Fruit fly (Drosophila melanogaster) whole organism, embryonic: ENCODE data around the gene COX7AL.

Source experiments
- B-H2 ChIP-seq: fragments of 200-800 bp; sonication (Bioruptor generic); optimal IDR thresholded peaks from 2 replicates; lab custom pipeline; 2018; ENCODE audit warnings: missing biosample characterization, mild to moderate bottlenecking, missing genetic modification characterization
- BtbVII ChIP-seq: fragments of 200-800 bp; sonication (Bioruptor generic); optimal IDR thresholded peaks from 3 replicates; lab custom pipeline; 2017; ENCODE audit warnings: missing biosample characterization, mild to moderate bottlenecking, missing genetic modification characterization
- CG10979 ChIP-seq: fragments of 200-800 bp; sonication (Bioruptor generic); optimal IDR thresholded peaks from 2 replicates; lab custom pipeline; 2018; ENCODE audit warnings: missing biosample characterization, mild to moderate bottlenecking, missing genetic modification characterization, moderate library complexity
- CG12769 ChIP-seq: fragments of 200-800 bp; sonication (Bioruptor generic); optimal IDR thresholded peaks from 2 replicates; lab custom pipeline; 2019; ENCODE audit warnings: missing biosample characterization, mild to moderate bottlenecking, missing genetic modification characterization, moderate library complexity
- CG13287 ChIP-seq: fragments of 200-800 bp; sonication (Bioruptor generic); IDR thresholded peaks from 2 replicates; pipeline ENCODE4 v1.3.6; 2022; ENCODE audit warnings: missing biosample characterization, missing genetic modification characterization; ENCODE audit not compliant: partially characterized antibody
- CG13296 ChIP-seq: fragments of 200-800 bp; sonication (Bioruptor generic); optimal IDR thresholded peaks from 3 replicates; lab custom pipeline; 2018; ENCODE audit warnings: missing biosample characterization, mild to moderate bottlenecking, missing genetic modification characterization
- CG16863 ChIP-seq: fragments of 200-800 bp; sonication (Bioruptor generic); optimal IDR thresholded peaks from 3 replicates; lab custom pipeline; 2016; ENCODE audit warnings: missing biosample characterization, missing genetic modification characterization
- CG17568 ChIP-seq: fragments of 200-800 bp; sonication (Bioruptor generic); optimal IDR thresholded peaks from 2 replicates; lab custom pipeline; 2018; ENCODE audit warnings: missing biosample characterization, mild to moderate bottlenecking, missing genetic modification characterization, moderate library complexity
- CG5180 ChIP-seq: fragments of 200-800 bp; sonication (Bioruptor generic); optimal IDR thresholded peaks from 3 replicates; lab custom pipeline; 2017; ENCODE audit warnings: missing biosample characterization, missing genetic modification characterization, mild to moderate bottlenecking, moderate library complexity, missing genetic modification reagents
- CG8924 ChIP-seq: fragments of 200-800 bp; optimal IDR thresholded peaks from 3 replicates; lab custom pipeline; 2019; ENCODE audit warnings: missing biosample characterization, mild to moderate bottlenecking, missing genetic modification characterization, moderate library complexity
- Dip2 ChIP-seq: fragments of 200-800 bp; sonication (Bioruptor generic); IDR thresholded peaks from 2 replicates; pipeline ENCODE4 v1.3.6; 2022; ENCODE audit warnings: missing biosample characterization, missing genetic modification characterization
- Dip3 ChIP-seq: fragments of 200-800 bp; sonication (Bioruptor generic); optimal IDR thresholded peaks from 3 replicates; lab custom pipeline; 2016; ENCODE audit warnings: missing biosample characterization, missing genetic modification characterization
- Doc2 ChIP-seq: fragments of 200-800 bp; sonication (Bioruptor generic); IDR thresholded peaks from 2 replicates; pipeline ENCODE4 v1.3.6; 2022; ENCODE audit warnings: missing biosample characterization, missing genetic modification characterization
- HmgD ChIP-seq: fragments of 200-800 bp; sonication (Bioruptor generic); optimal IDR thresholded peaks from 3 replicates; lab custom pipeline; 2016; ENCODE audit warnings: missing biosample characterization, missing genetic modification characterization
- Jarid2 ChIP-seq: fragments of 200-800 bp; sonication (Bioruptor generic); optimal IDR thresholded peaks from 3 replicates; lab custom pipeline; 2017; ENCODE audit warnings: mild to moderate bottlenecking, missing biosample characterization, missing genetic modification reagents, missing genetic modification characterization
- Mes4 ChIP-seq: fragments of 200-800 bp; sonication (Bioruptor generic); optimal IDR thresholded peaks from 2 replicates; lab custom pipeline; 2016; ENCODE audit warnings: missing biosample characterization, missing genetic modification characterization
- Nf-YB ChIP-seq: fragments of 200-800 bp; sonication (Bioruptor generic); optimal IDR thresholded peaks from 3 replicates; lab custom pipeline; 2019; ENCODE audit warnings: missing biosample characterization, mild to moderate bottlenecking, missing genetic modification characterization, moderate library complexity
- Pdp1 ChIP-seq, 2 experiments: fragments of 200-800 bp; sonication (Bioruptor generic); optimal IDR thresholded peaks; 3 replicates each; lab custom pipeline; 2016; ENCODE audit warnings: missing biosample characterization in 2 of 2, missing genetic modification characterization in 2 of 2, mild to moderate bottlenecking in 1 of 2, moderate library complexity in 1 of 2
- Rx ChIP-seq: fragments of 200-800 bp; sonication (Bioruptor generic); IDR thresholded peaks from 2 replicates; pipeline ENCODE4 v1.3.6; 2022; ENCODE audit warnings: missing biosample characterization, missing genetic modification characterization
- YL-1 ChIP-seq: fragments of 200-800 bp; sonication (Bioruptor generic); optimal IDR thresholded peaks from 3 replicates; lab custom pipeline; 2017; ENCODE audit warnings: missing biosample characterization, mild to moderate bottlenecking, missing genetic modification characterization
- bab2 ChIP-seq: fragments of 200-800 bp; sonication (Bioruptor generic); optimal IDR thresholded peaks from 2 replicates; lab custom pipeline; 2016; ENCODE audit warnings: missing biosample characterization, missing genetic modification characterization
- bbx ChIP-seq: fragments of 200-800 bp; sonication (Bioruptor generic); IDR thresholded peaks from 2 replicates; pipeline ENCODE4 v1.3.6; 2022; ENCODE audit warnings: missing biosample characterization, missing genetic modification characterization; ENCODE audit not compliant: partially characterized antibody
- bcd ChIP-seq: fragments of 200-800 bp; sonication (Bioruptor generic); optimal IDR thresholded peaks from 2 replicates; lab custom pipeline; 2017; ENCODE audit warnings: missing biosample characterization, mild to moderate bottlenecking, missing genetic modification characterization
- bigmax ChIP-seq: fragments of 200-800 bp; sonication (Bioruptor generic); optimal IDR thresholded peaks from 2 replicates; lab custom pipeline; 2018; ENCODE audit warnings: missing biosample characterization, mild to moderate bottlenecking, missing genetic modification characterization
- dati ChIP-seq: fragments of 200-800 bp; sonication (Bioruptor generic); IDR thresholded peaks from 2 replicates; pipeline ENCODE4 v1.3.6; 2022; ENCODE audit warnings: missing biosample characterization, missing genetic modification characterization
- eve ChIP-seq, 2 experiments: fragments of >200 bp; optimal IDR thresholded peaks; 2 replicates each; lab custom pipeline; 2017; ENCODE audit warnings: missing biosample characterization in 2 of 2, missing genetic modification characterization in 2 of 2
- fd102C ChIP-seq: fragments of 200-800 bp; sonication (Bioruptor generic); optimal IDR thresholded peaks from 2 replicates; lab custom pipeline; 2018; ENCODE audit warnings: missing biosample characterization, mild to moderate bottlenecking, missing genetic modification characterization, moderate library complexity
- fru ChIP-seq: fragments of >200 bp; optimal IDR thresholded peaks from 2 replicates; lab custom pipeline; 2017
- hkb ChIP-seq, 2 experiments: fragments of 200-800 bp in 1 of 2; fragments of >200 bp in 1 of 2; sonication (Bioruptor generic) in 1 of 2; IDR thresholded peaks in 1 of 2; optimal IDR thresholded peaks in 1 of 2; 2 replicates each; pipeline versions ENCODE4 v1.3.6 to Lab custom; 2017 to 2022; ENCODE audit warnings: missing biosample characterization in 1 of 2, missing genetic modification characterization in 1 of 2
- insv ChIP-seq, 2 experiments: fragments of 200-800 bp; sonication (Bioruptor generic); optimal IDR thresholded peaks; 3 replicates each; lab custom pipeline; 2016 to 2018; ENCODE audit warnings: missing biosample characterization in 2 of 2, missing genetic modification characterization in 2 of 2
- kah ChIP-seq: fragments of 200-800 bp; sonication (Bioruptor generic); optimal IDR thresholded peaks from 2 replicates; lab custom pipeline; 2018; ENCODE audit warnings: missing biosample characterization, mild to moderate bottlenecking, missing genetic modification characterization
- nerfin-2 ChIP-seq: fragments of 200-800 bp; sonication (Bioruptor generic); IDR thresholded peaks from 2 replicates; pipeline ENCODE4 v1.3.6; 2022; ENCODE audit warnings: missing biosample characterization, missing genetic modification characterization; ENCODE audit not compliant: partially characterized antibody
- nmo ChIP-seq: fragments of 200-800 bp; sonication (Bioruptor generic); optimal IDR thresholded peaks from 2 replicates; lab custom pipeline; 2018; ENCODE audit warnings: missing biosample characterization, mild to moderate bottlenecking, missing genetic modification characterization, moderate library complexity
- peb ChIP-seq: fragments of 200-800 bp; sonication (Bioruptor generic); IDR thresholded peaks from 2 replicates; pipeline ENCODE4 v1.3.6; 2022; ENCODE audit warnings: missing biosample characterization, missing genetic modification characterization
- schlank ChIP-seq: fragments of 200-800 bp; sonication (Bioruptor generic); optimal IDR thresholded peaks from 2 replicates; lab custom pipeline; 2018; ENCODE audit warnings: missing biosample characterization, mild to moderate bottlenecking, missing genetic modification characterization
- sd ChIP-seq: fragments of 200-800 bp; sonication (Bioruptor generic); optimal IDR thresholded peaks from 3 replicates; lab custom pipeline; 2018; ENCODE audit warnings: missing biosample characterization, mild to moderate bottlenecking, missing genetic modification characterization, moderate library complexity
- slp2 ChIP-seq: fragments of 200-800 bp; sonication (Bioruptor generic); optimal IDR thresholded peaks from 2 replicates; lab custom pipeline; 2016; ENCODE audit warnings: missing biosample characterization, missing genetic modification characterization
- twi ChIP-seq: fragments of 200-800 bp; optimal IDR thresholded peaks from 2 replicates; lab custom pipeline; 2019; ENCODE audit warnings: missing biosample characterization, mild to moderate bottlenecking, missing genetic modification characterization, moderate library complexity
- unpg ChIP-seq: fragments of 200-800 bp; sonication (Bioruptor generic); optimal IDR thresholded peaks from 3 replicates; lab custom pipeline; 2018; ENCODE audit warnings: missing biosample characterization, mild to moderate bottlenecking, missing genetic modification characterization, moderate library complexity

Gene COX7AL

DNA sequence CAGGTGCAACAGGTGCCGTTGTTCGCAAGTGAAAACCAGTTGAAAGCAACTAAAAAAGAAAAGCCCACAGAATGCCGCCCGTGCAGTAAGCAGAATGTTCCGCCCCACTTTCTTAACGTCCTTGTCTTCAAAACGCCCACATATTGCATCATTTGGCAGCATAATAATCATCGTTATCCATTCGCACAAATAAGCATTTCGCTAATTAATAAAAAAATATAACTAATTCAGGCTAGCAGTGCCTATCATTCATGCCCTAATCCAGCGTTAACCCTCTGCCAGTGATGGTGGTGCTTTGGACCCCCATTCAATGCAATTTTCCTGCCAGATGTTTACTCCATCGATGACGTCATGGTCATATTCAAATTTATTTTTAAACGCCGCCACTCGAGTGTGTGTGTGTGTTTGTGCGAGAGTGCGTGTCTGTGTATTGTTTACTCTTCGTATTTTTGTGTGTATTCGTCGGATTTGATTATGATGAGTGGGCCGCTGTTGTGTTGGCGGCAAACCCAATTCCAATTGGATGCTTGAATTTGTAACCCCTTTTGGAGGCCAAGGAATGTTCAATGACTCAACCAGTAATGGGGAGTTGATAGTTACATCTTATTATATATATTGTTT is 14.0 kb downstream of the COX7AL start (continued):
- no peak for TF ChIP-seq peb (GFP tag; lab: Robert Waterston, UW)
- no peak for TF ChIP-seq bab2 (GFP tag; lab: Kevin White, UChicago)
- TF ChIP-seq kah: peak; percentile 42
- TF ChIP-seq bigmax (GFP tag; lab: Kevin White, UChicago): no peak
- TF ChIP-seq nmo (GFP tag; lab: Kevin White, UChicago): no peak
- TF ChIP-seq eve (GFP tag; optimal IDR thresholded peaks at IDR 0.05; lab: Kevin White, UChicago): peak in 1 of 2 experiments; percentile 73
- TF ChIP-seq twi (tag; lab: Kevin White, UChicago): peak; percentile 72
- TF ChIP-seq BtbVII (GFP tag; lab: Kevin White, UChicago): peak; percentile 89
- no peak for TF ChIP-seq HmgD (GFP tag; lab: Kevin White, UChicago)
- no peak for TF ChIP-seq fru (lab: Kevin White, UChicago)
- TF ChIP-seq CG5180 (GFP tag; lab: Kevin White, UChicago): peak; percentile 18
- TF ChIP-seq schlank (tag; lab: Kevin White, UChicago): no peak
- no peak for TF ChIP-seq fd102C (GFP tag; lab: Kevin White, UChicago)
- no peak for TF ChIP-seq Dip3 (GFP tag; lab: Kevin White, UChicago)
- no peak for TF ChIP-seq bbx (GFP tag; lab: Robert Waterston, UW)
- TF ChIP-seq CG17568 (GFP tag; lab: Kevin White, UChicago): no peak
- TF ChIP-seq CG10979 (tag; lab: Kevin White, UChicago): no peak
- TF ChIP-seq nerfin-2: no peak
- TF ChIP-seq Dip2 (GFP tag; lab: Robert Waterston, UW): no peak
- TF ChIP-seq unpg (GFP tag; lab: Kevin White, UChicago): no peak
- TF ChIP-seq dati (GFP tag; lab: Robert Waterston, UW): no peak
- TF ChIP-seq CG12769 (tag; lab: Kevin White, UChicago): peak; percentile 40
- no peak for TF ChIP-seq hkb (optimal IDR thresholded peaks at IDR 0.05; lab: Kevin White, UChicago)
- no peak for TF ChIP-seq hkb (GFP tag; IDR thresholded peaks at IDR 0.05; lab: Robert Waterston, UW)
- no peak for TF ChIP-seq Rx (GFP tag; lab: Robert Waterston, UW)
- TF ChIP-seq bcd (GFP tag; lab: Kevin White, UChicago): no peak
- peak; percentile 1 for TF ChIP-seq CG8924 (tag; lab: Kevin White, UChicago)
- peak; percentile 83 for TF ChIP-seq sd (tag; lab: Kevin White, UChicago)
- no peak for TF ChIP-seq CG16863 (GFP tag; lab: Kevin White, UChicago)
- peak; percentile 27 for TF ChIP-seq B-H2 (GFP tag; lab: Kevin White, UChicago)
- TF ChIP-seq Doc2 (GFP tag; lab: Robert Waterston, UW): no peak
- no peak for TF ChIP-seq CG13296
- TF ChIP-seq CG13287 (GFP tag; lab: Robert Waterston, UW): no peak
- no peak for TF ChIP-seq Jarid2 (GFP tag; lab: Kevin White, UChicago)
- TF ChIP-seq YL-1: no peak
- peak; percentile 45 for TF ChIP-seq Nf-YB
- TF ChIP-seq Pdp1 (GFP tag; optimal IDR thresholded peaks at IDR 0.05; lab: Kevin White, UChicago): peak in 1 of 2 experiments; percentile 73
- TF ChIP-seq Mes4 (GFP tag; lab: Kevin White, UChicago): no peak
- TF ChIP-seq, all 482 proteins: peak for 50

DNA sequence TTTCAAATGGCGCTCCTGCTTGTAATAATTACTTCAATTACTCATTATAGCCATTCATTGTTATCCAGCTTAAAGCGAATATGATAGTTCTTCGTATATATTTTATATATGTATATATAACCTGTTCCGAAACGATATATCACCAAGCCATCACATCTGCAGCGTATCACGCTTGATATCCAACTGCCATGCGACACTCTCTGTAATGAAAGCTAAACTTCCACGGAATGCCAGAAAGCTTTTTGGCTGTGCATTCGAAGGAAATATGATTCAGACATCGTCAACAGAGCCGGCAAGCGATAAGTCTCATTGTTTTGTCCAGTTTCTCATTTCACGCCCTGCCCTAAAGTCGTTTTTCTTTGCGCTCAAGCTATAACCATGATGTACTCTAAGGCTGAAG is 14.5 kb downstream of the COX7AL start:
- TF ChIP-seq insv (GFP tag; optimal IDR thresholded peaks at IDR 0.05; lab: Kevin White, UChicago) (peak in 1 of 2 experiments; percentile 31), slp2 (GFP tag; lab: Kevin White, UChicago) (no peak)
